Worm (Caenorhabditis elegans) whole organism, L1 larva: ENCODE results near the gene ZK1236.1.
A peak's percentile ranks its signal among the peaks of the same experiment; 100 is the strongest.

Experiments used
- C04F5.9 ChIP-seq: sonication (generic microtip); optimal IDR thresholded peaks from 2 replicates; lab custom pipeline; 2016; ENCODE audit warnings: missing genetic modification characterization, missing compliant biosample characterization
- C16A3.4 ChIP-seq: fragments of 150-350 bp; optimal IDR thresholded peaks from 2 replicates; lab custom pipeline; 2014; ENCODE audit warnings: missing biosample characterization, missing genetic modification characterization
- C34B4.2 ChIP-seq: sonication (generic microtip); optimal IDR thresholded peaks from 2 replicates; lab custom pipeline; 2017; ENCODE audit warnings: mild to moderate bottlenecking, missing genetic modification characterization, missing compliant biosample characterization
- Y116A8C.19 ChIP-seq: sonication (generic microtip); optimal IDR thresholded peaks from 2 replicates; lab custom pipeline; 2016; ENCODE audit warnings: missing compliant biosample characterization, missing genetic modification characterization, borderline replicate concordance
- aha-1 ChIP-seq: fragments of 150-350 bp; optimal IDR thresholded peaks from 2 replicates; lab custom pipeline; 2014; ENCODE audit warnings: missing biosample characterization, missing genetic modification characterization
- aly-2 ChIP-seq: fragments of 150-350 bp; optimal IDR thresholded peaks from 2 replicates; lab custom pipeline; 2014; ENCODE audit warnings: missing biosample characterization, missing genetic modification characterization
- blmp-1 ChIP-seq: fragments of 150-350 bp; optimal IDR thresholded peaks from 2 replicates; lab custom pipeline; 2014; ENCODE audit warnings: missing biosample characterization, missing genetic modification characterization
- ceh-8 ChIP-seq: fragments of 200-800 bp; sonication (Bioruptor generic); optimal IDR thresholded peaks from 2 replicates; lab custom pipeline; 2018; ENCODE audit warnings: mild to moderate bottlenecking, missing genetic modification characterization, moderate library complexity, missing compliant biosample characterization
- ces-1 ChIP-seq: fragments of 150-350 bp; optimal IDR thresholded peaks from 2 replicates; lab custom pipeline; 2014; ENCODE audit warnings: missing biosample characterization, missing genetic modification reagents, missing genetic modification characterization
- dpl-1 ChIP-seq, 3 experiments: fragments of 150-350 bp in 2 of 3; sonication (generic microtip) in 1 of 3; optimal IDR thresholded peaks; 2 replicates each; lab custom pipeline; 2014 to 2017; ENCODE audit warnings: missing biosample characterization in 3 of 3, missing genetic modification characterization in 3 of 3, missing genetic modification reagents in 3 of 3
- dsc-1 ChIP-seq: sonication (generic microtip); optimal IDR thresholded peaks from 2 replicates; lab custom pipeline; 2016; ENCODE audit warnings: mild to moderate bottlenecking, missing genetic modification characterization, missing compliant biosample characterization
- efl-3 ChIP-seq: fragments of 200-800 bp; sonication (Bioruptor generic); optimal IDR thresholded peaks from 2 replicates; lab custom pipeline; 2018; ENCODE audit warnings: mild to moderate bottlenecking, missing genetic modification characterization, missing compliant biosample characterization
- egl-27 ChIP-seq, 2 experiments: fragments of 150-350 bp in 1 of 2; sonication (generic microtip); optimal IDR thresholded peaks; 3 replicates each; lab custom pipeline; 2017 to 2018; ENCODE audit warnings: missing biosample characterization in 2 of 2, missing genetic modification characterization in 2 of 2, missing genetic modification reagents in 2 of 2
- fkh-4 ChIP-seq: sonication (generic microtip); optimal IDR thresholded peaks from 2 replicates; lab custom pipeline; 2016; ENCODE audit warnings: missing compliant biosample characterization, missing genetic modification characterization, borderline replicate concordance
- fkh-8 ChIP-seq: sonication (generic microtip); optimal IDR thresholded peaks from 2 replicates; lab custom pipeline; 2016; ENCODE audit warnings: mild to moderate bottlenecking, missing genetic modification characterization, missing compliant biosample characterization
- hlh-4 ChIP-seq: sonication (generic microtip); optimal IDR thresholded peaks from 2 replicates; lab custom pipeline; 2016; ENCODE audit warnings: mild to moderate bottlenecking, missing genetic modification characterization, missing compliant biosample characterization
- hpl-2 ChIP-seq: fragments of 150-350 bp; optimal IDR thresholded peaks from 2 replicates; lab custom pipeline; 2014; ENCODE audit warnings: missing biosample characterization, missing genetic modification reagents, missing genetic modification characterization
- lin-14 ChIP-seq: fragments of 200-800 bp; sonication (Bioruptor generic); optimal IDR thresholded peaks from 2 replicates; lab custom pipeline; 2018; ENCODE audit warnings: mild to moderate bottlenecking, missing genetic modification characterization, moderate library complexity, missing compliant biosample characterization
- lin-35 ChIP-seq, 2 experiments: fragments of 150-350 bp; optimal IDR thresholded peaks; 2 replicates each; lab custom pipeline; 2014; ENCODE audit warnings: missing biosample characterization in 2 of 2, missing genetic modification characterization in 2 of 2, missing genetic modification reagents in 2 of 2
- lin-39 ChIP-seq: fragments of 150-350 bp; optimal IDR thresholded peaks from 2 replicates; lab custom pipeline; 2014; ENCODE audit warnings: missing biosample characterization, missing genetic modification reagents, missing genetic modification characterization
- lir-3 ChIP-seq: sonication (generic microtip); optimal IDR thresholded peaks from 2 replicates; lab custom pipeline; 2016; ENCODE audit warnings: mild to moderate bottlenecking, missing genetic modification characterization, moderate library complexity, missing compliant biosample characterization; ENCODE audit not compliant: poor library complexity
- mab-9 ChIP-seq: fragments of 200-800 bp; sonication (Bioruptor generic); IDR thresholded peaks from 2 replicates; pipeline ENCODE4 v1.3.6; 2022; ENCODE audit warnings: missing genetic modification reagents, missing genetic modification characterization, missing compliant biosample characterization
- mep-1 ChIP-seq: fragments of 150-350 bp; optimal IDR thresholded peaks from 2 replicates; lab custom pipeline; 2014; ENCODE audit warnings: missing biosample characterization, missing genetic modification characterization
- nhr-11 ChIP-seq: fragments of 150-350 bp; optimal IDR thresholded peaks from 2 replicates; lab custom pipeline; 2014; ENCODE audit warnings: missing biosample characterization, missing genetic modification characterization
- nhr-19 ChIP-seq: fragments of 200-800 bp; sonication (Bioruptor generic); conservative IDR thresholded peaks from 2 replicates; pipeline ENCODE4 v1.3.6; 2022; ENCODE audit warnings: missing genetic modification characterization, missing compliant biosample characterization
- nhr-20 ChIP-seq: sonication (generic microtip); optimal IDR thresholded peaks from 2 replicates; lab custom pipeline; 2016; ENCODE audit warnings: mild to moderate bottlenecking, missing genetic modification characterization, missing compliant biosample characterization
- nhr-237 ChIP-seq: fragments of 150-350 bp; optimal IDR thresholded peaks from 2 replicates; lab custom pipeline; 2014; ENCODE audit warnings: missing biosample characterization, missing genetic modification characterization
- nhr-76 ChIP-seq: sonication (generic microtip); optimal IDR thresholded peaks from 2 replicates; lab custom pipeline; 2017; ENCODE audit warnings: missing biosample characterization, missing genetic modification characterization
- nhr-84 ChIP-seq: sonication (generic microtip); optimal IDR thresholded peaks from 2 replicates; lab custom pipeline; 2017; ENCODE audit warnings: missing biosample characterization, missing genetic modification characterization
- nhr-85 ChIP-seq: sonication (generic microtip); peaks from one replicate; lab custom pipeline; 2016; ENCODE audit warnings: missing genetic modification characterization, inconsistent platforms, missing compliant biosample characterization
- nhr-90 ChIP-seq: sonication (generic microtip); optimal IDR thresholded peaks from 2 replicates; lab custom pipeline; 2016; ENCODE audit warnings: mild to moderate bottlenecking, missing genetic modification characterization, missing compliant biosample characterization; ENCODE audit not compliant: poor library complexity
- pag-3 ChIP-seq: sonication (generic microtip); optimal IDR thresholded peaks from 2 replicates; lab custom pipeline; 2017; ENCODE audit warnings: missing genetic modification characterization, mild to moderate bottlenecking, missing compliant biosample characterization, antibody characterized with exemption, borderline replicate concordance; ENCODE audit not compliant: insufficient read depth
- snu-23 ChIP-seq: sonication (generic microtip); optimal IDR thresholded peaks from 2 replicates; lab custom pipeline; 2016; ENCODE audit warnings: missing genetic modification characterization, missing compliant biosample characterization
- sptf-1 ChIP-seq: fragments of 150-350 bp; optimal IDR thresholded peaks from 2 replicates; lab custom pipeline; 2014; ENCODE audit warnings: missing biosample characterization, missing genetic modification characterization
- sup-37 ChIP-seq: fragments of 200-800 bp; sonication (Bioruptor generic); optimal IDR thresholded peaks from 2 replicates; lab custom pipeline; 2018; ENCODE audit warnings: mild to moderate bottlenecking, missing genetic modification characterization, missing compliant biosample characterization
- xbp-1 ChIP-seq: sonication (generic microtip); optimal IDR thresholded peaks from 2 replicates; lab custom pipeline; 2016; ENCODE audit warnings: missing genetic modification characterization, missing compliant biosample characterization
- zag-1 ChIP-seq: fragments of 150-350 bp; optimal IDR thresholded peaks from 2 replicates; lab custom pipeline; 2014; ENCODE audit warnings: missing biosample characterization, missing genetic modification characterization
- ztf-11 ChIP-seq, 2 experiments: sonication (generic microtip); optimal IDR thresholded peaks; 2 replicates each; lab custom pipeline; 2016 to 2017; ENCODE audit warnings: missing genetic modification characterization in 2 of 2, missing biosample characterization in 1 of 2, missing compliant biosample characterization in 1 of 2

Gene ZK1236.1

DNA sequence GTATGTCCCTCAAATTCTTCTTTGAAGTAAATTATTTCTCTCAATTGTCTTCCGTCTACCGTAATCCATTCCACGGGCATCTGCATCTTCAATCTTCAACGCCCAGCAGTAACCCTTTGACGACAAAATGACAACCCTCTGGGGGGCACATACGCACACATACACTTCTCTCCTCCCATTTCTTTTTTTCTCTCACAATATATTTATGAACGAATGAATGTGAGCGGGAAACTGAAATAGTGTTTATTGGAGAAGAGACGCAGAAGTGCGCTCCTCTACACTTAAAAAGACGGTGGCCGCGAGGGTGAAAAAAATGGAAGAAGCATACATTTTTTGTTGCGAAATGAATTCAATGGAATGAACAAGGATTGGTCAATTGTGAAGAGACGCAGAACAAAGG is 17.1 kb upstream of the ZK1236.1 start (continued):
- no peak for TF ChIP-seq efl-3 (GFP tag; lab: Kevin White, UChicago)
- TF ChIP-seq nhr-19 (GFP tag; lab: Robert Waterston, UW): peak; percentile 35
- no peak for TF ChIP-seq hpl-2 (GFP tag; lab: Kevin White, UChicago)
- TF ChIP-seq C16A3.4 (tag; lab: Kevin White, UChicago): no peak
- peak; percentile 97 for TF ChIP-seq lin-14
- TF ChIP-seq hlh-4 (tag; lab: Kevin White, UChicago): no peak
- no peak for TF ChIP-seq nhr-237 (tag; lab: Kevin White, UChicago)
- no peak for TF ChIP-seq C34B4.2 (tag; lab: Kevin White, UChicago)
- no peak for TF ChIP-seq nhr-85 (tag; lab: Kevin White, UChicago)
- no peak for TF ChIP-seq nhr-84 (tag; lab: Kevin White, UChicago)
- TF ChIP-seq lin-39 (tag; lab: Kevin White, UChicago): no peak
- TF ChIP-seq xbp-1 (tag; lab: Kevin White, UChicago): peak; percentile 44
- no peak for TF ChIP-seq pag-3 (tag; lab: Kevin White, UChicago)
- peak; percentile 55 for TF ChIP-seq nhr-20
- TF ChIP-seq aha-1 (tag; lab: Kevin White, UChicago): no peak
- TF ChIP-seq lir-3 (tag; lab: Kevin White, UChicago): no peak
- no peak for TF ChIP-seq nhr-76 (tag; lab: Kevin White, UChicago)
- TF ChIP-seq ztf-11 (tag; optimal IDR thresholded peaks at IDR 0.05; lab: Kevin White, UChicago): no peak
- TF ChIP-seq C04F5.9 (tag; lab: Kevin White, UChicago): no peak
- peak; percentile 67 to 77 for TF ChIP-seq lin-35 (GFP tag; optimal IDR thresholded peaks at IDR 0.05; lab: Kevin White, UChicago)
- no peak for TF ChIP-seq egl-27 (tag; optimal IDR thresholded peaks at IDR 0.05; lab: Kevin White, UChicago)
- no peak for TF ChIP-seq nhr-11 (tag; lab: Kevin White, UChicago)
- peak; percentile 85 for TF ChIP-seq blmp-1 (tag; lab: Kevin White, UChicago)
- TF ChIP-seq mab-9: no peak
- TF ChIP-seq sup-37 (GFP tag; lab: Kevin White, UChicago): no peak
- no peak for TF ChIP-seq zag-1 (tag; lab: Kevin White, UChicago)
- peak; percentile 80 for TF ChIP-seq fkh-8 (tag; lab: Kevin White, UChicago)
- TF ChIP-seq fkh-4: no peak
- peak; percentile 57 to 79 (median 58) for TF ChIP-seq dpl-1 (GFP tag; optimal IDR thresholded peaks at IDR 0.05; lab: Kevin White, UChicago)
- no peak for TF ChIP-seq Y116A8C.19

ce11 chrIII:8413501-8413900 is 15.6 kb upstream of the ZK1236.1 start:
- no peak for TF ChIP-seq sptf-1 (tag; lab: Kevin White, UChicago)
- TF ChIP-seq ceh-8 (GFP tag; lab: Kevin White, UChicago): peak; percentile 55

DNA sequence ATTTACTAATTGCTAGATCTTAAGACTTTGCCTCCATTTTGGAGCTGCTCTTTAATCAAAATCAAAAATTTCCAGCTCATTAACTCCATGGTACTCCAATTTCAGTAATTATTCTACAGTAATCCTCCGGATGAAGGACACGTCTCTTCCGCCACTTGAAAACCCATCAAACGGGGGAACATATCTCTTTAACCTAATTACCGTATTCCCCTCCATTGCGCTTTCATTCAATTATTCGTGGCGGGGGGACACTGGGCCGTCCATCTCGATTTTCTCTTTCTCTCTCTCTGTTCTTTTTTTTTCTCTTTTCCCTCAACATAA is 12.3 kb upstream of the ZK1236.1 start:
- TF ChIP-seq mep-1 (peak; percentile 8), aly-2 (no peak), dpl-1 (GFP tag; optimal IDR thresholded peaks at IDR 0.05; lab: Kevin White, UChicago) (no peak), egl-27 (tag; optimal IDR thresholded peaks at IDR 0.05; lab: Kevin White, UChicago) (no peak), nhr-237 (tag; lab: Kevin White, UChicago) (no peak), snu-23 (GFP tag; lab: Kevin White, UChicago) (no peak), dsc-1 (tag; lab: Kevin White, UChicago) (no peak), aha-1 (tag; lab: Kevin White, UChicago) (no peak), ces-1 (GFP tag; lab: Kevin White, UChicago) (peak; percentile 92), nhr-90 (no peak), blmp-1 (tag; lab: Kevin White, UChicago) (peak; percentile 84)
